Worm (Caenorhabditis elegans) whole organism, L3 larva: ENCODE data around the gene Y9C9A.13.
"Not testable (repeated sequence)": the region's sequence is repeated elsewhere in the genome, so short reads cannot be mapped to it uniquely, and the experiment has no call there.

Source experiments
- ama-1 ChIP-seq: fragments of 150-350 bp; optimal IDR thresholded peaks from 2 replicates; lab custom pipeline; 2018
- ceh-82 ChIP-seq: fragments of 150-350 bp; optimal IDR thresholded peaks from 2 replicates; lab custom pipeline; 2014; ENCODE audit warnings: missing biosample characterization, missing genetic modification characterization
- ceh-9 ChIP-seq: sonication (generic microtip); optimal IDR thresholded peaks from 2 replicates; lab custom pipeline; 2018; ENCODE audit warnings: missing biosample characterization, missing genetic modification characterization
- elt-2 ChIP-seq: sonication (generic microtip); optimal IDR thresholded peaks from 2 replicates; lab custom pipeline; 2016; ENCODE audit warnings: missing genetic modification reagents, mild to moderate bottlenecking, missing genetic modification characterization, missing compliant biosample characterization
- fos-1 ChIP-seq: fragments of 150-350 bp; optimal IDR thresholded peaks from 2 replicates; lab custom pipeline; 2014; ENCODE audit warnings: missing biosample characterization, missing genetic modification characterization
- jun-1 ChIP-seq: fragments of 150-350 bp; optimal IDR thresholded peaks from 2 replicates; lab custom pipeline; 2014; ENCODE audit warnings: missing biosample characterization, missing genetic modification reagents, missing genetic modification characterization
- lin-15B ChIP-seq: fragments of 150-350 bp; optimal IDR thresholded peaks from 2 replicates; lab custom pipeline; 2014; ENCODE audit warnings: missing biosample characterization, missing genetic modification characterization
- nfya-1 ChIP-seq: sonication (generic microtip); optimal IDR thresholded peaks from 2 replicates; lab custom pipeline; 2017; ENCODE audit warnings: missing genetic modification characterization, mild to moderate bottlenecking, missing compliant biosample characterization, antibody characterized with exemption, moderate library complexity; ENCODE audit not compliant: insufficient read depth
- nhr-28 ChIP-seq: fragments of 150-350 bp; optimal IDR thresholded peaks from 2 replicates; lab custom pipeline; 2014; ENCODE audit warnings: missing biosample characterization, missing genetic modification characterization
- pqm-1 ChIP-seq: fragments of 150-350 bp; optimal IDR thresholded peaks from 2 replicates; lab custom pipeline; 2017; ENCODE audit warnings: missing biosample characterization, missing genetic modification characterization, inconsistent platforms
- skn-1 ChIP-seq: fragments of 150-350 bp; optimal IDR thresholded peaks from 2 replicates; lab custom pipeline; 2014; ENCODE audit warnings: missing biosample characterization, missing genetic modification characterization
- snpc-4 ChIP-seq: fragments of 150-350 bp; optimal IDR thresholded peaks from 2 replicates; lab custom pipeline; 2014; ENCODE audit warnings: missing biosample characterization, missing genetic modification characterization
- unc-62 ChIP-seq: fragments of 150-350 bp; sonication (generic microtip); optimal IDR thresholded peaks from 4 replicates; lab custom pipeline; 2014; ENCODE audit warnings: missing biosample characterization, missing genetic modification reagents, missing genetic modification characterization
- ztf-4 ChIP-seq: fragments of 150-350 bp; optimal IDR thresholded peaks from 2 replicates; lab custom pipeline; 2014; ENCODE audit warnings: missing biosample characterization, missing genetic modification characterization

- not testable (repeated sequence) for TF ChIP-seq nfya-1 (tag; lab: Kevin White, UChicago); skn-1; elt-2; fos-1; pqm-1; ceh-9 (tag; lab: Kevin White, UChicago); unc-62; ama-1 (lab: Kevin White, UChicago); nhr-28 (tag; lab: Kevin White, UChicago); snpc-4 (tag; lab: Kevin White, UChicago); ztf-4; jun-1 (tag; lab: Kevin White, UChicago); lin-15B (tag; lab: Kevin White, UChicago); ceh-82 (tag; lab: Kevin White, UChicago)
Measured at ce11 chrIV:5016461-5016860, 47.1 kb upstream of the Y9C9A.13 start, which contains the start of gene ssq-4.
